Worm (Caenorhabditis elegans) whole organism, L2 larva: Measurements from ENCODE around the gene F56A8.3.

ENCODE experiments used
- C34F6.9 ChIP-seq: fragments of 150-350 bp; optimal IDR thresholded peaks from 2 replicates; lab custom pipeline; 2014; ENCODE audit warnings: missing biosample characterization, missing genetic modification characterization
- F13H6.1 ChIP-seq: sonication (generic microtip); optimal IDR thresholded peaks from 2 replicates; lab custom pipeline; 2016; ENCODE audit warnings: missing genetic modification characterization, missing compliant biosample characterization
- R02D3.7 ChIP-seq: fragments of 150-350 bp; optimal IDR thresholded peaks from 2 replicates; lab custom pipeline; 2014; ENCODE audit warnings: missing biosample characterization, missing genetic modification characterization
- Y55F3AM.14 ChIP-seq: fragments of 200-800 bp; sonication (Bioruptor generic); optimal IDR thresholded peaks from 2 replicates; lab custom pipeline; 2018; ENCODE audit warnings: mild to moderate bottlenecking, missing genetic modification characterization, missing compliant biosample characterization
- ZK546.5 ChIP-seq: sonication (generic microtip); optimal IDR thresholded peaks from 2 replicates; lab custom pipeline; 2017; ENCODE audit warnings: missing biosample characterization, missing genetic modification characterization
- aly-2 ChIP-seq: fragments of 150-350 bp; optimal IDR thresholded peaks from 2 replicates; lab custom pipeline; 2014; ENCODE audit warnings: missing biosample characterization, missing genetic modification characterization
- blmp-1 ChIP-seq: sonication (generic microtip); optimal IDR thresholded peaks from 2 replicates; lab custom pipeline; 2017; ENCODE audit warnings: missing genetic modification characterization, mild to moderate bottlenecking, missing compliant biosample characterization, antibody characterized with exemption, moderate library complexity; ENCODE audit not compliant: insufficient read depth
- ceh-16 ChIP-seq: fragments of 150-350 bp; optimal IDR thresholded peaks from 2 replicates; lab custom pipeline; 2014; ENCODE audit warnings: missing biosample characterization, missing genetic modification characterization
- crh-2 ChIP-seq: sonication (generic microtip); optimal IDR thresholded peaks from 2 replicates; lab custom pipeline; 2017; ENCODE audit warnings: missing biosample characterization, missing genetic modification characterization
- elt-1 ChIP-seq: fragments of 150-350 bp; optimal IDR thresholded peaks from 2 replicates; lab custom pipeline; 2014; ENCODE audit warnings: missing biosample characterization, missing genetic modification characterization
- elt-3 ChIP-seq: sonication (generic microtip); optimal IDR thresholded peaks from 2 replicates; lab custom pipeline; 2017; ENCODE audit warnings: missing biosample characterization, missing genetic modification characterization
- fos-1 ChIP-seq: fragments of 150-350 bp; optimal IDR thresholded peaks from 2 replicates; lab custom pipeline; 2014; ENCODE audit warnings: missing biosample characterization, missing genetic modification characterization
- gmeb-1 ChIP-seq: fragments of 150-350 bp; optimal IDR thresholded peaks from 2 replicates; lab custom pipeline; 2014; ENCODE audit warnings: missing biosample characterization, missing genetic modification characterization
- lin-11 ChIP-seq: fragments of 150-350 bp; sonication (generic microtip); optimal IDR thresholded peaks from 2 replicates; lab custom pipeline; 2014; ENCODE audit warnings: missing biosample characterization, missing genetic modification characterization, inconsistent platforms, mixed read lengths
- lin-13 ChIP-seq: fragments of 150-350 bp; optimal IDR thresholded peaks from 2 replicates; lab custom pipeline; 2014; ENCODE audit warnings: missing biosample characterization, missing genetic modification reagents, missing genetic modification characterization
- lsy-2 ChIP-seq, 2 experiments: fragments of 150-350 bp in 1 of 2; sonication (generic microtip) in 1 of 2; optimal IDR thresholded peaks; 2 replicates each; lab custom pipeline; 2014 to 2017; ENCODE audit warnings: missing biosample characterization in 2 of 2, missing genetic modification characterization in 2 of 2
- mbf-1 ChIP-seq: sonication (generic microtip); optimal IDR thresholded peaks from 2 replicates; lab custom pipeline; 2017; ENCODE audit warnings: missing biosample characterization, missing genetic modification characterization
- mdl-1 ChIP-seq, 2 experiments: fragments of 150-350 bp in 1 of 2; sonication (generic microtip) in 1 of 2; optimal IDR thresholded peaks; 2 replicates each; lab custom pipeline; 2017; ENCODE audit warnings: missing biosample characterization in 2 of 2, missing genetic modification characterization in 2 of 2
- nhr-11 ChIP-seq: fragments of 150-350 bp; optimal IDR thresholded peaks from 2 replicates; lab custom pipeline; 2014; ENCODE audit warnings: missing biosample characterization, missing genetic modification characterization
- nhr-12 ChIP-seq: fragments of 150-350 bp; optimal IDR thresholded peaks from 2 replicates; lab custom pipeline; 2014; ENCODE audit warnings: missing biosample characterization, missing genetic modification characterization
- nhr-23 ChIP-seq: fragments of 150-350 bp; optimal IDR thresholded peaks from 2 replicates; lab custom pipeline; 2014; ENCODE audit warnings: missing biosample characterization, missing genetic modification reagents, missing genetic modification characterization
- nhr-237 ChIP-seq: fragments of 150-350 bp; optimal IDR thresholded peaks from 2 replicates; lab custom pipeline; 2014; ENCODE audit warnings: missing biosample characterization, missing genetic modification characterization
- nhr-25 ChIP-seq: fragments of 150-350 bp; sonication (generic microtip); optimal IDR thresholded peaks from 3 replicates; lab custom pipeline; 2014; ENCODE audit warnings: missing biosample characterization, missing genetic modification characterization
- nhr-77 ChIP-seq: fragments of 150-350 bp; optimal IDR thresholded peaks from 2 replicates; lab custom pipeline; 2014; ENCODE audit warnings: missing biosample characterization, missing genetic modification characterization
- peb-1 ChIP-seq: fragments of 150-350 bp; optimal IDR thresholded peaks from 2 replicates; lab custom pipeline; 2014; ENCODE audit warnings: missing biosample characterization, missing genetic modification characterization
- sem-4 ChIP-seq: fragments of 150-350 bp; optimal IDR thresholded peaks from 2 replicates; lab custom pipeline; 2014; ENCODE audit warnings: missing biosample characterization, missing genetic modification reagents, missing genetic modification characterization
- sma-3 ChIP-seq: sonication (generic microtip); optimal IDR thresholded peaks from 2 replicates; lab custom pipeline; 2016; ENCODE audit warnings: missing genetic modification reagents, missing genetic modification characterization, missing compliant biosample characterization
- snpc-4 ChIP-seq: fragments of 150-350 bp; optimal IDR thresholded peaks from 2 replicates; lab custom pipeline; 2014; ENCODE audit warnings: missing biosample characterization, missing genetic modification characterization
- unc-39 ChIP-seq: fragments of 150-350 bp; optimal IDR thresholded peaks from 2 replicates; lab custom pipeline; 2014; ENCODE audit warnings: missing biosample characterization, missing genetic modification characterization
- unc-55 ChIP-seq: fragments of 150-350 bp; sonication (generic microtip); optimal IDR thresholded peaks from 3 replicates; lab custom pipeline; 2014; ENCODE audit warnings: missing biosample characterization, missing genetic modification reagents, missing genetic modification characterization
- unc-62 ChIP-seq: fragments of 150-350 bp; optimal IDR thresholded peaks from 2 replicates; lab custom pipeline; 2014; ENCODE audit warnings: missing biosample characterization, missing genetic modification reagents, missing genetic modification characterization
- zag-1 ChIP-seq: fragments of 150-350 bp; optimal IDR thresholded peaks from 2 replicates; lab custom pipeline; 2014; ENCODE audit warnings: missing biosample characterization, missing genetic modification characterization
- ztf-11 ChIP-seq: sonication (generic microtip); optimal IDR thresholded peaks from 2 replicates; lab custom pipeline; 2017; ENCODE audit warnings: missing biosample characterization, missing genetic modification characterization
- ztf-4 ChIP-seq: fragments of 150-350 bp; optimal IDR thresholded peaks from 2 replicates; lab custom pipeline; 2014; ENCODE audit warnings: missing biosample characterization, missing genetic modification characterization

Gene F56A8.3

ce11 chrIII:13208978-13209377, 47.7 kb upstream of the F56A8.3 start:
- TF ChIP-seq Y55F3AM.14 (GFP tag; lab: Kevin White, UChicago): no peak
- no peak for TF ChIP-seq zag-1
- no peak for TF ChIP-seq nhr-11 (tag; lab: Kevin White, UChicago)
- TF ChIP-seq unc-39 (tag; lab: Kevin White, UChicago): no peak
- TF ChIP-seq nhr-237: no peak
- TF ChIP-seq C34F6.9 (tag; lab: Kevin White, UChicago): no peak
- TF ChIP-seq ZK546.5 (tag; lab: Kevin White, UChicago): no peak
- TF ChIP-seq aly-2 (tag; lab: Kevin White, UChicago): no peak
- TF ChIP-seq unc-55 (GFP tag; lab: Kevin White, UChicago): no peak
- no peak for TF ChIP-seq ztf-4 (tag; lab: Kevin White, UChicago)
- no peak for TF ChIP-seq fos-1 (tag; lab: Kevin White, UChicago)
- TF ChIP-seq mdl-1 (tag; optimal IDR thresholded peaks at IDR 0.05; lab: Kevin White, UChicago): no peak
- no peak for TF ChIP-seq lsy-2 (tag; optimal IDR thresholded peaks at IDR 0.05; lab: Kevin White, UChicago)
- TF ChIP-seq elt-1 (tag; lab: Kevin White, UChicago): no peak
- TF ChIP-seq F13H6.1 (tag; lab: Kevin White, UChicago): no peak
- TF ChIP-seq sma-3 (GFP tag; lab: Kevin White, UChicago): no peak
- no peak for TF ChIP-seq gmeb-1 (tag; lab: Kevin White, UChicago)
- TF ChIP-seq lin-11 (tag; lab: Kevin White, UChicago): no peak
- TF ChIP-seq mbf-1 (tag; lab: Kevin White, UChicago): no peak

ce11 chrIII:13212366-13212765, 44.3 kb upstream of the F56A8.3 start, which contains the start of gene tsp-3:
TSS of gene tsp-3 (plus strand) at chrIII:13212666.
- no peak for TF ChIP-seq lin-13
- TF ChIP-seq ztf-11 (tag; lab: Kevin White, UChicago): no peak
- TF ChIP-seq Y55F3AM.14 (GFP tag; lab: Kevin White, UChicago): no peak
- TF ChIP-seq crh-2 (tag; lab: Kevin White, UChicago): no peak

DNA sequence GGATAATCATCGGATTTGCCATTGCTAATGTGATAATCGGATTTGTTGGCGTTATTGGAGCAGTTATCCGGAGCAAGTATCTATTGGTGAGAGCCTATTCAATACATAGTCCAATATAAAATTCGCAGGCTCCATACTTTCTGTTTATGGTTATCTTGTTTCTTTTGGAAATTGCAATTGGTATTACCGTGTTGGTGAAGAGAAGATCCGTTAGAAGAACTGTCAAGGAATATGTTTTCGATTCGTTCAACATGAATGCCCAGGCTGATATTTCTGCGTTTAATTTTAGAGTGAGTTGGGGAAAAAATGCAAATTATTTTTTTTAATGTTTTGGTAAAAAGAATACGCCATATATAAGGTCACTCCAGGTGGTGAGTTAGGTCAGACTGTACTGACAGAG, 43.6 kb upstream of the F56A8.3 start:
- TF ChIP-seq crh-2 (tag; lab: Kevin White, UChicago) (no peak), nhr-77 (tag; lab: Kevin White, UChicago) (no peak), nhr-11 (tag; lab: Kevin White, UChicago) (no peak), nhr-12 (tag; lab: Kevin White, UChicago) (no peak), F13H6.1 (tag; lab: Kevin White, UChicago) (no peak), peb-1 (no peak), gmeb-1 (tag; lab: Kevin White, UChicago) (no peak)

- TF ChIP-seq elt-3 (tag; lab: Kevin White, UChicago) (no peak), snpc-4 (no peak), C34F6.9 (tag; lab: Kevin White, UChicago) (peak; percentile 41), mdl-1 (tag; optimal IDR thresholded peaks at IDR 0.05; lab: Kevin White, UChicago) (no peak), sma-3 (GFP tag; lab: Kevin White, UChicago) (no peak), ztf-4 (tag; lab: Kevin White, UChicago) (no peak), ceh-16 (tag; lab: Kevin White, UChicago) (no peak), nhr-23 (tag; lab: Kevin White, UChicago) (no peak), sem-4 (tag; lab: Kevin White, UChicago) (peak; percentile 29), blmp-1 (tag; lab: Kevin White, UChicago) (peak; percentile 58), unc-55 (GFP tag; lab: Kevin White, UChicago) (peak; percentile 66), unc-39 (tag; lab: Kevin White, UChicago) (no peak)
Observed at ce11 chrIII:13215682-13216081, 41.0 kb upstream of the F56A8.3 start.

ce11 chrIII:13216488-13217016, 40.1 kb upstream of the F56A8.3 start:
- TF ChIP-seq snpc-4 (no peak), peb-1 (no peak), ztf-4 (tag; lab: Kevin White, UChicago) (no peak), blmp-1 (tag; lab: Kevin White, UChicago) (peak; percentile 3), mdl-1 (tag; optimal IDR thresholded peaks at IDR 0.05; lab: Kevin White, UChicago) (no peak), nhr-25 (tag; lab: Kevin White, UChicago) (no peak), zag-1 (no peak), R02D3.7 (tag; lab: Kevin White, UChicago) (no peak), unc-62 (GFP tag; lab: Kevin White, UChicago) (no peak), sem-4 (tag; lab: Kevin White, UChicago) (peak; percentile 72), gmeb-1 (tag; lab: Kevin White, UChicago) (no peak)
